Fruit fly (Drosophila melanogaster): ENCODE data around the gene CG12316.
A peak's percentile ranks its signal among the peaks of the same experiment; 100 is the strongest.

CG12316 gene

dm6 chr3L:15136659-15137572, at the start of gene CG12316 (continued):
- TF ChIP-seq chinmo (GFP tag; IDR thresholded peaks at IDR 0.05; ENCODE audit: partially characterized antibody) (0 out of 4 replicates have a peak, but pooled peaks have one; percentile 42), disco-r (GFP tag; optimal IDR thresholded peaks at IDR 0.05) (peak; percentile 89), CG13775 (GFP tag; optimal IDR thresholded peaks at IDR 0.05) (peak; percentile 94), CG11504 (tag; optimal IDR thresholded peaks at IDR 0.05) (peak; percentile 92), fru (optimal IDR thresholded peaks at IDR 0.05) (no peak), Rfx (GFP tag; IDR thresholded peaks at IDR 0.05) (peak; percentile 87), CG8478 (optimal IDR thresholded peaks at IDR 0.05) (no peak), CG10979 (tag; optimal IDR thresholded peaks at IDR 0.05) (peak; percentile 95), tll (GFP tag; optimal IDR thresholded peaks at IDR 0.05) (peak in 1 of 2 experiments; percentile 4), dmrt11E (tag; optimal IDR thresholded peaks at IDR 0.05) (peak; percentile 96), Elba2 (GFP tag; optimal IDR thresholded peaks at IDR 0.05) (peak; percentile 5), bigmax (GFP tag; optimal IDR thresholded peaks at IDR 0.05) (peak; percentile 52), Xbp1 (GFP tag; optimal IDR thresholded peaks at IDR 0.05) (peak; percentile 88), Bteb2 (GFP tag; optimal IDR thresholded peaks at IDR 0.05) (peak; percentile 88), chn (GFP tag; optimal IDR thresholded peaks at IDR 0.05) (peak; percentile 91), CrebB (tag; optimal IDR thresholded peaks at IDR 0.05) (peak; percentile 92), Blimp-1 (GFP tag; optimal IDR thresholded peaks at IDR 0.05) (peak; percentile 84), Adf1 (GFP tag; IDR thresholded peaks at IDR 0.05) (peak; percentile 57), CG8388 (GFP tag; optimal IDR thresholded peaks at IDR 0.05) (peak; percentile 92), CG3065 (GFP tag; optimal IDR thresholded peaks at IDR 0.05) (peak; percentile 43), CG11696 (GFP tag; IDR thresholded peaks at IDR 0.05) (peak; percentile 45), CG1233 (GFP tag; optimal IDR thresholded peaks at IDR 0.05) (peak; percentile 91), Sin3A (optimal IDR thresholded peaks at IDR 0.05) (peak; percentile 40), CG7839 (tag; optimal IDR thresholded peaks at IDR 0.05) (peak; percentile 92), cg (GFP tag; optimal IDR thresholded peaks at IDR 0.05) (no peak), ttk (GFP tag; IDR thresholded peaks at IDR 0.05) (peak; percentile 73), Dp (GFP tag; optimal IDR thresholded peaks at IDR 0.05) (peak; percentile 76), Hsf (GFP tag; optimal IDR thresholded peaks at IDR 0.05) (peak; percentile 93), gem (tag; optimal IDR thresholded peaks at IDR 0.05) (peak; percentile 95), CTCF (GFP tag; optimal IDR thresholded peaks at IDR 0.05) (no peak), CG17829 (tag; optimal IDR thresholded peaks at IDR 0.05) (peak; percentile 93), C15 (GFP tag; IDR thresholded peaks at IDR 0.05) (no peak), CG30403 (GFP tag; optimal IDR thresholded peaks at IDR 0.05) (peak; percentile 92), da (GFP tag; optimal IDR thresholded peaks at IDR 0.05) (peak; percentile 91), CG6689 (GFP tag; IDR thresholded peaks at IDR 0.05) (peak; percentile 91), ci (GFP tag; IDR thresholded peaks at IDR 0.05) (peak; percentile 93), CG13296 (GFP tag; optimal IDR thresholded peaks at IDR 0.05) (peak; percentile 93), peb (GFP tag; IDR thresholded peaks at IDR 0.05) (peak; percentile 71), HLHmδ (GFP tag; optimal IDR thresholded peaks at IDR 0.05) (no peak), CG11247 (GFP tag; IDR thresholded peaks at IDR 0.05) (peak; percentile 78), CG8290 (GFP tag; optimal IDR thresholded peaks at IDR 0.05) (peak; percentile 80), CG8290 (tag; optimal IDR thresholded peaks at IDR 0.05) (peak in 1 of 2 experiments; percentile 85), CG1603 (tag; optimal IDR thresholded peaks at IDR 0.05) (peak; percentile 90), ftz-f1 (GFP tag; optimal IDR thresholded peaks at IDR 0.05) (peak; percentile 13), CG2116 (GFP tag; optimal IDR thresholded peaks at IDR 0.05) (peak; percentile 50), NC2β (GFP tag; optimal IDR thresholded peaks at IDR 0.05) (peak; percentile 83), TFAM (GFP tag; optimal IDR thresholded peaks at IDR 0.05) (peak; percentile 65), CG3726 (GFP tag; IDR thresholded peaks at IDR 0.05) (peak; percentile 73; the same call in 2 of the 3 replicates), psq (GFP tag; optimal IDR thresholded peaks at IDR 0.05) (peak; percentile 29), CG43689 (GFP tag; IDR thresholded peaks at IDR 0.05) (peak; percentile 34)
